Worm (Caenorhabditis elegans): ENCODE data around the gene W01D2.1.

W01D2.1 gene

ce11 chrII:14792470-14792869 lies 22.8 kb upstream of the W01D2.1 start:
- TF ChIP-seq F16B12.6 (tag; optimal IDR thresholded peaks at IDR 0.05) = no peak
- no peak for TF ChIP-seq ceh-8 (GFP tag; optimal IDR thresholded peaks at IDR 0.05)
- no peak for TF ChIP-seq lin-13 (GFP tag; optimal IDR thresholded peaks at IDR 0.05)
- TF ChIP-seq fos-1 (tag; optimal IDR thresholded peaks at IDR 0.05) = no peak
- no peak for TF ChIP-seq zip-4 (GFP tag; optimal IDR thresholded peaks at IDR 0.05)
- TF ChIP-seq xbp-1 (tag; optimal IDR thresholded peaks at IDR 0.05) = no peak
- no peak for TF ChIP-seq lin-14 (GFP tag; optimal IDR thresholded peaks at IDR 0.05)
- no peak for TF ChIP-seq irx-1 (tag; optimal IDR thresholded peaks at IDR 0.05)
- TF ChIP-seq swsn-7 (tag; optimal IDR thresholded peaks at IDR 0.05) = no peak

- peak; percentile 98 for TF ChIP-seq tbx-2 (tag; optimal IDR thresholded peaks at IDR 0.05)
- TF ChIP-seq dpl-1 (GFP tag; optimal IDR thresholded peaks at IDR 0.05) = peak; percentile 97 to 98 (median 97)
- peak; percentile 88 for TF ChIP-seq unc-98 (GFP tag; IDR thresholded peaks at IDR 0.05)
- peak; percentile 98 for TF ChIP-seq unc-130 (tag; optimal IDR thresholded peaks at IDR 0.05)
- no peak for TF ChIP-seq ets-5 (GFP tag; IDR thresholded peaks at IDR 0.05)
- TF ChIP-seq F16B12.6 (tag; optimal IDR thresholded peaks at IDR 0.05) = peak; percentile 92
- TF ChIP-seq fkh-4 (tag; optimal IDR thresholded peaks at IDR 0.05; ENCODE audit: borderline replicate concordance) = peak; percentile 99
- TF ChIP-seq ztf-11 (tag; optimal IDR thresholded peaks at IDR 0.05) = peak in 1 of 2 experiments; percentile 97
- TF ChIP-seq elt-3 (tag; optimal IDR thresholded peaks at IDR 0.05) = peak in 4 of 6 experiments; percentile 12 to 90 (median 68)
- TF ChIP-seq dsc-1 (tag; optimal IDR thresholded peaks at IDR 0.05) = peak; percentile 99
- TF ChIP-seq rnt-1 (tag; optimal IDR thresholded peaks at IDR 0.05) = peak; percentile 99
- peak; percentile 89 for TF ChIP-seq zag-1 (tag; optimal IDR thresholded peaks at IDR 0.05)
- peak in 1 of 2 experiments; percentile 80 for TF ChIP-seq mdl-1 (tag; optimal IDR thresholded peaks at IDR 0.05)
- peak; percentile 15 for TF ChIP-seq mef-2 (tag; optimal IDR thresholded peaks at IDR 0.05)
- peak; percentile 93 for TF ChIP-seq lin-14 (GFP tag; optimal IDR thresholded peaks at IDR 0.05)
- peak; percentile 99 for TF ChIP-seq nhr-90 (tag; optimal IDR thresholded peaks at IDR 0.05; ENCODE audit: poor library complexity)
- TF ChIP-seq unc-62 (GFP tag; optimal IDR thresholded peaks at IDR 0.05) = no peak
- peak; percentile 96 for TF ChIP-seq C16A3.4 (tag; optimal IDR thresholded peaks at IDR 0.05)
- TF ChIP-seq sup-37 (GFP tag; optimal IDR thresholded peaks at IDR 0.05) = peak; percentile 88
- no peak for TF ChIP-seq tlp-1 (tag; optimal IDR thresholded peaks at IDR 0.05)
- TF ChIP-seq irx-1 (tag; optimal IDR thresholded peaks at IDR 0.05) = peak; percentile 97
- peak; percentile 98 for TF ChIP-seq snu-23 (GFP tag; optimal IDR thresholded peaks at IDR 0.05)
- TF ChIP-seq xbp-1 (tag; optimal IDR thresholded peaks at IDR 0.05) = peak; percentile 95
- peak; percentile 84 for TF ChIP-seq blmp-1 (tag; optimal IDR thresholded peaks at IDR 0.05)
- peak; percentile 90 for TF ChIP-seq Y116A8C.19 (tag; optimal IDR thresholded peaks at IDR 0.05; ENCODE audit: borderline replicate concordance)
- TF ChIP-seq ces-1 (GFP tag; optimal IDR thresholded peaks at IDR 0.05) = no peak
- TF ChIP-seq fkh-8 (tag; optimal IDR thresholded peaks at IDR 0.05) = peak; percentile 94
- peak; percentile 86 for TF ChIP-seq nhr-237 (tag; optimal IDR thresholded peaks at IDR 0.05)
- peak; percentile 84 to 89 (median 88) for TF ChIP-seq ceh-82 (tag; optimal IDR thresholded peaks at IDR 0.05)
- TF ChIP-seq nhr-71 (tag; optimal IDR thresholded peaks at IDR 0.05) = peak; percentile 98
- no peak for TF ChIP-seq nhr-76 (tag; optimal IDR thresholded peaks at IDR 0.05)
- TF ChIP-seq lin-15B (tag; optimal IDR thresholded peaks at IDR 0.05) = peak; percentile 94
- TF ChIP-seq aha-1 (tag; optimal IDR thresholded peaks at IDR 0.05) = peak; percentile 51
- TF ChIP-seq alr-1 (tag; optimal IDR thresholded peaks at IDR 0.05; ENCODE audit: borderline replicate concordance) = no peak
- peak; percentile 98 for TF ChIP-seq nhr-47 (tag; optimal IDR thresholded peaks at IDR 0.05)
- TF ChIP-seq nhr-12 (tag; optimal IDR thresholded peaks at IDR 0.05) = peak; percentile 16
- peak; percentile 87 for TF ChIP-seq jun-1 (tag; optimal IDR thresholded peaks at IDR 0.05)
- peak; percentile 87 for TF ChIP-seq aly-2 (tag; optimal IDR thresholded peaks at IDR 0.05)
- TF ChIP-seq pqm-1 (tag; optimal IDR thresholded peaks at IDR 0.05) = no peak
- peak; percentile 96 for TF ChIP-seq swsn-7 (tag; optimal IDR thresholded peaks at IDR 0.05)
- peak; percentile 98 for TF ChIP-seq egl-13 (tag; optimal IDR thresholded peaks at IDR 0.05)
- peak; percentile 98 for TF ChIP-seq nhr-85 (tag)
- TF ChIP-seq grh-1 (GFP tag; IDR thresholded peaks at IDR 0.05) = peak; percentile 85
- TF ChIP-seq nhr-11 (tag; optimal IDR thresholded peaks at IDR 0.05) = peak; percentile 78
- TF ChIP-seq nhr-19 (GFP tag; conservative IDR thresholded peaks at IDR 0.05) = peak; percentile 96
- peak; percentile 74; the same call in 1 of the 2 replicates for TF ChIP-seq mab-9 (GFP tag; IDR thresholded peaks at IDR 0.05)
These were observed 20.3 kb upstream of the W01D2.1 start, which contains the start of gene eif-3.B for ce11 chrII:14794935-14795454. eif-3.B (plus strand) TSS chrII:14795404.

All from whole organism, L1 larva.